Fruit fly (Drosophila melanogaster) whole organism, embryonic: ENCODE measurements around the gene dls.

ENCODE experiments used
- Antp ChIP-seq: fragments of 200-800 bp; sonication (Bioruptor generic); optimal IDR thresholded peaks from 3 replicates; lab custom pipeline; 2016; ENCODE audit warnings: missing biosample characterization, missing genetic modification characterization
- Atf-2 ChIP-seq: fragments of 200-800 bp; sonication (Bioruptor generic); optimal IDR thresholded peaks from 2 replicates; lab custom pipeline; 2016; ENCODE audit warnings: missing biosample characterization, missing genetic modification characterization
- Atf6 ChIP-seq: fragments of 200-800 bp; sonication (Bioruptor generic); IDR thresholded peaks from 2 replicates; pipeline ENCODE4 v1.3.6; 2022; ENCODE audit warnings: missing biosample characterization, missing genetic modification characterization
- CG10462 ChIP-seq: fragments of 200-800 bp; sonication (Bioruptor generic); optimal IDR thresholded peaks from 2 replicates; lab custom pipeline; 2016; ENCODE audit warnings: missing biosample characterization, missing genetic modification characterization
- CG10565 ChIP-seq: fragments of 200-800 bp; sonication (Bioruptor generic); optimal IDR thresholded peaks from 3 replicates; lab custom pipeline; 2016; ENCODE audit warnings: missing biosample characterization, mild to moderate bottlenecking, missing genetic modification characterization
- CG13624 ChIP-seq: fragments of 200-800 bp; sonication (Bioruptor generic); optimal IDR thresholded peaks from 2 replicates; lab custom pipeline; 2016; ENCODE audit warnings: missing biosample characterization, missing genetic modification characterization
- CG14710 ChIP-seq: fragments of 200-800 bp; sonication (Bioruptor generic); optimal IDR thresholded peaks from 3 replicates; lab custom pipeline; 2019; ENCODE audit warnings: missing biosample characterization, mild to moderate bottlenecking, missing genetic modification characterization, moderate library complexity
- CG14965 ChIP-seq: fragments of 200-800 bp; sonication (Bioruptor generic); optimal IDR thresholded peaks from 2 replicates; lab custom pipeline; 2016; ENCODE audit warnings: missing biosample characterization, missing genetic modification characterization, borderline replicate concordance
- CG16813 ChIP-seq: fragments of 200-800 bp; sonication (Bioruptor generic); IDR thresholded peaks from 3 replicates; pipeline ENCODE4 v1.3.6; 2022; ENCODE audit warnings: missing biosample characterization, missing genetic modification characterization; ENCODE audit not compliant: partially characterized antibody
- CG1832 ChIP-seq: fragments of 200-800 bp; sonication (Bioruptor generic); optimal IDR thresholded peaks from 2 replicates; lab custom pipeline; 2017; ENCODE audit warnings: missing biosample characterization, mild to moderate bottlenecking, missing genetic modification characterization, inconsistent platforms
- CG2712 ChIP-seq: fragments of 200-800 bp; optimal IDR thresholded peaks from 3 replicates; lab custom pipeline; 2019; ENCODE audit warnings: missing biosample characterization, mild to moderate bottlenecking, missing genetic modification characterization, moderate library complexity
- CG30431 ChIP-seq: fragments of 200-800 bp; sonication (Bioruptor generic); optimal IDR thresholded peaks from 2 replicates; lab custom pipeline; 2017; ENCODE audit warnings: missing biosample characterization, missing genetic modification characterization
- CG31441 ChIP-seq: fragments of 200-800 bp; sonication (Bioruptor generic); IDR thresholded peaks from 2 replicates; pipeline ENCODE4 v1.3.6; 2022; ENCODE audit warnings: missing biosample characterization, missing genetic modification characterization
- CG34422 ChIP-seq: fragments of 200-800 bp; sonication (Bioruptor generic); IDR thresholded peaks from 3 replicates; pipeline ENCODE4 v1.3.6; 2022; ENCODE audit warnings: missing biosample characterization, missing genetic modification characterization
- CG4730 ChIP-seq: fragments of 200-800 bp; sonication (Bioruptor generic); IDR thresholded peaks from 2 replicates; pipeline ENCODE4 v1.3.6; 2022; ENCODE audit warnings: missing biosample characterization, missing genetic modification characterization
- CG6175 ChIP-seq: fragments of 200-800 bp; sonication (Bioruptor generic); IDR thresholded peaks from 3 replicates; pipeline ENCODE4 v1.3.6; 2022; ENCODE audit warnings: missing biosample characterization, missing genetic modification characterization
- CG6689 ChIP-seq: fragments of 200-800 bp; sonication (Bioruptor generic); IDR thresholded peaks from 2 replicates; pipeline ENCODE4 v1.3.6; 2022; ENCODE audit warnings: missing biosample characterization, missing genetic modification characterization
- CG6854 ChIP-seq: fragments of 200-800 bp; sonication (Bioruptor generic); optimal IDR thresholded peaks from 3 replicates; lab custom pipeline; 2017; ENCODE audit warnings: missing biosample characterization, mild to moderate bottlenecking, missing genetic modification characterization
- CG7372 ChIP-seq: fragments of 200-800 bp; sonication (Bioruptor generic); IDR thresholded peaks from 2 replicates; pipeline ENCODE4 v1.3.6; 2022; ENCODE audit warnings: missing biosample characterization, missing genetic modification characterization
- CG7987 ChIP-seq: fragments of 200-800 bp; sonication (Bioruptor generic); optimal IDR thresholded peaks from 2 replicates; lab custom pipeline; 2018; ENCODE audit warnings: missing biosample characterization, mild to moderate bottlenecking, missing genetic modification characterization, moderate library complexity
- CG8765 ChIP-seq: fragments of 200-800 bp; sonication (Bioruptor generic); IDR thresholded peaks from 2 replicates; pipeline ENCODE4 v1.3.6; 2022; ENCODE audit warnings: missing biosample characterization, missing genetic modification characterization
- CG9437 ChIP-seq: fragments of 200-800 bp; sonication (Bioruptor generic); optimal IDR thresholded peaks from 2 replicates; lab custom pipeline; 2018; ENCODE audit warnings: missing biosample characterization, mild to moderate bottlenecking, missing genetic modification characterization
- CG9876 ChIP-seq: fragments of 200-800 bp; sonication (Bioruptor generic); optimal IDR thresholded peaks from 2 replicates; lab custom pipeline; 2016; ENCODE audit warnings: missing biosample characterization, missing genetic modification characterization
- Lim3 ChIP-seq: fragments of 200-800 bp; sonication (Bioruptor generic); IDR thresholded peaks from 2 replicates; pipeline ENCODE4 v1.3.6; 2022; ENCODE audit warnings: missing biosample characterization, missing genetic modification characterization
- Lpt ChIP-seq: fragments of >200 bp; optimal IDR thresholded peaks from 2 replicates; lab custom pipeline; 2018; ENCODE audit warnings: missing biosample characterization, missing genetic modification characterization
- Meics ChIP-seq: fragments of 200-800 bp; sonication (Bioruptor generic); optimal IDR thresholded peaks from 2 replicates; lab custom pipeline; 2017; ENCODE audit warnings: missing biosample characterization, mild to moderate bottlenecking, missing genetic modification characterization
- Oli ChIP-seq: fragments of 200-800 bp; sonication (Bioruptor generic); optimal IDR thresholded peaks from 2 replicates; lab custom pipeline; 2018; ENCODE audit warnings: missing biosample characterization, mild to moderate bottlenecking, missing genetic modification characterization, moderate library complexity
- Opbp ChIP-seq: fragments of 200-800 bp; sonication (Bioruptor generic); IDR thresholded peaks from 3 replicates; pipeline ENCODE4 v1.3.6; 2022; ENCODE audit warnings: missing biosample characterization, missing genetic modification characterization; ENCODE audit not compliant: partially characterized antibody
- Ptx1 ChIP-seq: fragments of 200-800 bp; sonication (Bioruptor generic); IDR thresholded peaks from 2 replicates; pipeline ENCODE4 v1.3.6; 2022; ENCODE audit warnings: missing biosample characterization, missing genetic modification characterization
- Ravus ChIP-seq: fragments of 200-800 bp; sonication (Bioruptor generic); IDR thresholded peaks from 2 replicates; pipeline ENCODE4 v1.3.6; 2022; ENCODE audit warnings: missing biosample characterization, missing genetic modification characterization
- Rfx ChIP-seq: fragments of 200-800 bp; sonication (Bioruptor generic); IDR thresholded peaks from 2 replicates; pipeline ENCODE4 v1.3.6; 2022; ENCODE audit warnings: missing biosample characterization, missing genetic modification characterization
- Scr ChIP-seq: fragments of 200-800 bp; sonication (Bioruptor generic); IDR thresholded peaks from 2 replicates; pipeline ENCODE4 v1.3.6; 2022; ENCODE audit warnings: missing biosample characterization, missing genetic modification characterization; ENCODE audit not compliant: partially characterized antibody
- Sry-β ChIP-seq: fragments of 200-800 bp; sonication (Bioruptor generic); optimal IDR thresholded peaks from 2 replicates; lab custom pipeline; 2018; ENCODE audit warnings: missing biosample characterization, mild to moderate bottlenecking, missing genetic modification characterization, moderate library complexity
- Sry-δ ChIP-seq: fragments of 200-800 bp; sonication (Bioruptor generic); optimal IDR thresholded peaks from 2 replicates; lab custom pipeline; 2016; ENCODE audit warnings: missing biosample characterization, missing genetic modification characterization
- TFAM ChIP-seq: fragments of 200-800 bp; sonication (Bioruptor generic); optimal IDR thresholded peaks from 2 replicates; lab custom pipeline; 2017; ENCODE audit warnings: missing biosample characterization, missing genetic modification characterization, inconsistent platforms
- cg ChIP-seq: fragments of 200-800 bp; sonication (Bioruptor generic); optimal IDR thresholded peaks from 3 replicates; lab custom pipeline; 2019; ENCODE audit warnings: missing biosample characterization, mild to moderate bottlenecking, missing genetic modification characterization, moderate library complexity
- crol ChIP-seq: fragments of 200-800 bp; sonication (Bioruptor generic); IDR thresholded peaks from 2 replicates; pipeline ENCODE4 v1.3.6; 2022; ENCODE audit warnings: missing biosample characterization, missing genetic modification characterization
- en ChIP-seq: fragments of 200-800 bp; sonication (Bioruptor generic); optimal IDR thresholded peaks from 2 replicates; lab custom pipeline; 2016; ENCODE audit warnings: missing biosample characterization, missing genetic modification characterization
- gsb-n ChIP-seq: fragments of 200-800 bp; sonication (Bioruptor generic); optimal IDR thresholded peaks from 3 replicates; lab custom pipeline; 2018; ENCODE audit warnings: missing biosample characterization, mild to moderate bottlenecking, missing genetic modification characterization
- lmd ChIP-seq: fragments of 200-800 bp; sonication (Bioruptor generic); IDR thresholded peaks from 2 replicates; pipeline ENCODE4 v1.3.6; 2022; ENCODE audit warnings: missing biosample characterization, missing genetic modification characterization
- mirr ChIP-seq: fragments of 200-800 bp; sonication (Bioruptor generic); optimal IDR thresholded peaks from 3 replicates; lab custom pipeline; 2018; ENCODE audit warnings: missing biosample characterization, mild to moderate bottlenecking, missing genetic modification characterization
- mld ChIP-seq: fragments of 200-800 bp; sonication (Bioruptor generic); IDR thresholded peaks from 3 replicates; pipeline ENCODE4 v1.3.6; 2022; ENCODE audit warnings: missing biosample characterization, missing genetic modification characterization; ENCODE audit not compliant: partially characterized antibody
- nerfin-2 ChIP-seq: fragments of 200-800 bp; sonication (Bioruptor generic); IDR thresholded peaks from 2 replicates; pipeline ENCODE4 v1.3.6; 2022; ENCODE audit warnings: missing biosample characterization, missing genetic modification characterization; ENCODE audit not compliant: partially characterized antibody
- nom ChIP-seq: fragments of 200-800 bp; sonication (Bioruptor generic); optimal IDR thresholded peaks from 2 replicates; lab custom pipeline; 2017; ENCODE audit warnings: missing biosample characterization, missing genetic modification characterization, mild to moderate bottlenecking, moderate library complexity, missing genetic modification reagents
- rib ChIP-seq: fragments of 200-800 bp; sonication (Bioruptor generic); IDR thresholded peaks from 2 replicates; pipeline ENCODE4 v1.3.6; 2022; ENCODE audit warnings: missing biosample characterization, missing genetic modification characterization
- seq ChIP-seq: fragments of 200-800 bp; sonication (Bioruptor generic); IDR thresholded peaks from 2 replicates; pipeline ENCODE4 v1.3.6; 2022; ENCODE audit warnings: missing biosample characterization, missing genetic modification characterization
- slou ChIP-seq: fragments of 200-800 bp; sonication (Bioruptor generic); optimal IDR thresholded peaks from 3 replicates; lab custom pipeline; 2016; ENCODE audit warnings: missing biosample characterization, missing genetic modification characterization
- tin ChIP-seq: fragments of 200-800 bp; sonication (Bioruptor generic); optimal IDR thresholded peaks from 3 replicates; lab custom pipeline; 2016; ENCODE audit warnings: missing biosample characterization, missing genetic modification characterization
- wdn ChIP-seq: fragments of 200-800 bp; sonication (Bioruptor generic); IDR thresholded peaks from 2 replicates; pipeline ENCODE4 v1.3.6; 2022; ENCODE audit warnings: missing biosample characterization, missing genetic modification characterization
- wor ChIP-seq: fragments of 200-800 bp; sonication (Bioruptor generic); IDR thresholded peaks from 2 replicates; pipeline ENCODE4 v1.3.6; 2022; ENCODE audit warnings: missing biosample characterization, missing genetic modification characterization
- yki ChIP-seq: fragments of >200 bp; optimal IDR thresholded peaks from 3 replicates; lab custom pipeline; 2018

Gene dls

DNA sequence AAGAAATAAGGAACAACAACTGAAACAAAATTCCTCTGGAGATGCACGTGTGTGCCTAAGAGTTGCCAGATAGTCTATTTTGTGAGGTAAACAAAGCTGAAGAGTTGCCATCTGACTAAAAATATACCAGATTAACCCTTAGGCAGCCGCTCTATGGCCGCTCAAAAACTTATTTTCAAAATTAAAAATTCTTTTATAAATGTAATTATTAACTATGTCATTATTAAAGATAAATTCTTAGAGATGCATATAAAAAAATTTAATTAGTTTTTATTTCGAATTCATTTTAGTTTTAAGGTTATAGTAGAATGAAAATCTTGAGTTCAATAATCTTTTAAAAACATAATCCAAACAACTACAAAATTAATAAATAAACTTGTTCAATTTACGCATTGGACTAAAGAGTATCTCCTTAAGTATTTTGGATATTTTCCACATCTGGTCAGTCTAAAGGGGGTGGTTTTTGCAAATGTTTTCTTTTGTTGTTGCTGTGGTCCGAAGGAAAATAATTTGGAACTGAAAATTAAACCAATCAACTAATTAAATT, 27.6 kb downstream of the dls start, which contains the start of gene Tmx3 (continued):
- TF ChIP-seq CG16813 (GFP tag; lab: Robert Waterston, UW): no peak
- no peak for TF ChIP-seq Scr (GFP tag; lab: Robert Waterston, UW)
- peak; percentile 74 for TF ChIP-seq CG9437 (GFP tag; lab: Kevin White, UChicago)
- TF ChIP-seq CG6689: peak; percentile 90
- peak; percentile 26 for TF ChIP-seq Sry-δ (GFP tag; lab: Kevin White, UChicago)
- TF ChIP-seq nerfin-2: no peak
- TF ChIP-seq wor: peak; percentile 79
- 0 out of 2 replicates have a peak, but pooled peaks have one; percentile 32 for TF ChIP-seq Lim3
- peak; percentile 93 for TF ChIP-seq lmd (GFP tag; lab: Robert Waterston, UW)
- TF ChIP-seq CG8765 (GFP tag; lab: Robert Waterston, UW): peak; percentile 77
- peak; percentile 95 for TF ChIP-seq Rfx
- TF ChIP-seq CG6175 (GFP tag; lab: Robert Waterston, UW): peak; percentile 65; the same call in 2 of the 3 replicates
- peak; percentile 51 for TF ChIP-seq nom (GFP tag; lab: Kevin White, UChicago)
- TF ChIP-seq CG4730 (GFP tag; lab: Robert Waterston, UW): peak; percentile 88
- TF ChIP-seq cg (GFP tag; lab: Kevin White, UChicago): no peak
- peak; percentile 89 for TF ChIP-seq Atf6 (GFP tag; lab: Robert Waterston, UW)
- 0 out of 2 replicates have a peak, but pooled peaks have one; percentile 20 for TF ChIP-seq crol (GFP tag; lab: Robert Waterston, UW)
- peak; percentile 95 for TF ChIP-seq Ptx1
- TF ChIP-seq mirr: no peak
- peak; percentile 67 for TF ChIP-seq slou (GFP tag; lab: Kevin White, UChicago)
- TF ChIP-seq en (GFP tag; lab: Kevin White, UChicago): no peak
- TF ChIP-seq seq: peak; percentile 58
- peak; percentile 11 for TF ChIP-seq CG6854
- TF ChIP-seq TFAM (GFP tag; lab: Kevin White, UChicago): no peak
- peak; percentile 66 for TF ChIP-seq CG30431
- TF ChIP-seq CG31441 (GFP tag; lab: Robert Waterston, UW): peak; percentile 93
- TF ChIP-seq Sry-β (GFP tag; lab: Kevin White, UChicago): no peak
- peak; percentile 85 for TF ChIP-seq gsb-n (tag; lab: Kevin White, UChicago)
- no peak for TF ChIP-seq Lpt
- no peak for TF ChIP-seq CG9876 (GFP tag; lab: Kevin White, UChicago)
- peak; percentile 56 for TF ChIP-seq CG13624 (GFP tag; lab: Kevin White, UChicago)
- peak; percentile 65 for TF ChIP-seq CG10462 (GFP tag; lab: Kevin White, UChicago)
- TF ChIP-seq rib (GFP tag; lab: Robert Waterston, UW): peak; percentile 92
- TF ChIP-seq mld (GFP tag; lab: Robert Waterston, UW): no peak
- no peak for TF ChIP-seq yki (lab: Kevin White, UChicago)
- peak; percentile 93 for TF ChIP-seq CG2712
- TF ChIP-seq CG34422 (GFP tag; lab: Robert Waterston, UW): peak; percentile 96
- peak; percentile 71 for TF ChIP-seq tin (GFP tag; lab: Kevin White, UChicago)
- TF ChIP-seq Opbp (GFP tag; lab: Robert Waterston, UW): no peak
- no peak for TF ChIP-seq CG1832 (GFP tag; lab: Kevin White, UChicago)
- TF ChIP-seq Atf-2 (GFP tag; lab: Kevin White, UChicago): peak; percentile 47
- TF ChIP-seq Ravus (GFP tag; lab: Robert Waterston, UW): peak; percentile 70
- TF ChIP-seq CG14710 (tag; lab: Kevin White, UChicago): peak; percentile 93
- TF ChIP-seq Antp: peak; percentile 65
- peak; percentile 88 for TF ChIP-seq wdn (GFP tag; lab: Robert Waterston, UW)
- peak; percentile 88 for TF ChIP-seq Meics (GFP tag; lab: Kevin White, UChicago)
- TF ChIP-seq CG14965 (GFP tag; lab: Kevin White, UChicago): no peak
- TF ChIP-seq Oli (tag; lab: Kevin White, UChicago): peak; percentile 81
- TF ChIP-seq CG10565 (GFP tag; lab: Kevin White, UChicago): no peak
- TF ChIP-seq CG7372 (GFP tag; lab: Robert Waterston, UW): peak; percentile 88
- TF ChIP-seq CG7987 (GFP tag; lab: Kevin White, UChicago): no peak
